Worm (Caenorhabditis elegans) whole organism, L2 larva: ENCODE results near the gene T28H11.7.

Experiments used
- F13H6.1 ChIP-seq: sonication (generic microtip); optimal IDR thresholded peaks from 2 replicates; lab custom pipeline; 2016; ENCODE audit warnings: missing genetic modification characterization, missing compliant biosample characterization
- Y55F3AM.14 ChIP-seq: fragments of 200-800 bp; sonication (Bioruptor generic); optimal IDR thresholded peaks from 2 replicates; lab custom pipeline; 2018; ENCODE audit warnings: mild to moderate bottlenecking, missing genetic modification characterization, missing compliant biosample characterization
- ZK546.5 ChIP-seq: sonication (generic microtip); optimal IDR thresholded peaks from 2 replicates; lab custom pipeline; 2017; ENCODE audit warnings: missing biosample characterization, missing genetic modification characterization
- alr-1 ChIP-seq: fragments of 150-350 bp; optimal IDR thresholded peaks from 2 replicates; lab custom pipeline; 2014; ENCODE audit warnings: missing biosample characterization, missing genetic modification characterization
- aly-2 ChIP-seq: fragments of 150-350 bp; optimal IDR thresholded peaks from 2 replicates; lab custom pipeline; 2014; ENCODE audit warnings: missing biosample characterization, missing genetic modification characterization
- ama-1 ChIP-seq: fragments of 150-350 bp; optimal IDR thresholded peaks from 2 replicates; lab custom pipeline; 2018; ENCODE audit warnings: inconsistent platforms
- blmp-1 ChIP-seq: sonication (generic microtip); optimal IDR thresholded peaks from 2 replicates; lab custom pipeline; 2017; ENCODE audit warnings: missing genetic modification characterization, mild to moderate bottlenecking, missing compliant biosample characterization, antibody characterized with exemption, moderate library complexity; ENCODE audit not compliant: insufficient read depth
- ceh-16 ChIP-seq: fragments of 150-350 bp; optimal IDR thresholded peaks from 2 replicates; lab custom pipeline; 2014; ENCODE audit warnings: missing biosample characterization, missing genetic modification characterization
- dmd-4 ChIP-seq: sonication (generic microtip); optimal IDR thresholded peaks from 2 replicates; lab custom pipeline; 2017; ENCODE audit warnings: missing biosample characterization, missing genetic modification characterization
- egl-27 ChIP-seq: sonication (generic microtip); optimal IDR thresholded peaks from 3 replicates; lab custom pipeline; 2017; ENCODE audit warnings: missing biosample characterization, missing genetic modification reagents, missing genetic modification characterization
- elt-1 ChIP-seq: fragments of 150-350 bp; optimal IDR thresholded peaks from 2 replicates; lab custom pipeline; 2014; ENCODE audit warnings: missing biosample characterization, missing genetic modification characterization
- elt-3 ChIP-seq: sonication (generic microtip); optimal IDR thresholded peaks from 2 replicates; lab custom pipeline; 2017; ENCODE audit warnings: missing biosample characterization, missing genetic modification characterization
- gmeb-1 ChIP-seq: fragments of 150-350 bp; optimal IDR thresholded peaks from 2 replicates; lab custom pipeline; 2014; ENCODE audit warnings: missing biosample characterization, missing genetic modification characterization
- lin-11 ChIP-seq: fragments of 150-350 bp; sonication (generic microtip); optimal IDR thresholded peaks from 2 replicates; lab custom pipeline; 2014; ENCODE audit warnings: missing biosample characterization, missing genetic modification characterization, inconsistent platforms, mixed read lengths
- lin-13 ChIP-seq: fragments of 150-350 bp; optimal IDR thresholded peaks from 2 replicates; lab custom pipeline; 2014; ENCODE audit warnings: missing biosample characterization, missing genetic modification reagents, missing genetic modification characterization
- lin-39 ChIP-seq: fragments of 150-350 bp; optimal IDR thresholded peaks from 2 replicates; lab custom pipeline; 2014; ENCODE audit warnings: missing biosample characterization, missing genetic modification reagents, missing genetic modification characterization
- lsy-2 ChIP-seq, 2 experiments: fragments of 150-350 bp in 1 of 2; sonication (generic microtip) in 1 of 2; optimal IDR thresholded peaks; 2 replicates each; lab custom pipeline; 2014 to 2017; ENCODE audit warnings: missing biosample characterization in 2 of 2, missing genetic modification characterization in 2 of 2
- mbf-1 ChIP-seq: sonication (generic microtip); optimal IDR thresholded peaks from 2 replicates; lab custom pipeline; 2017; ENCODE audit warnings: missing biosample characterization, missing genetic modification characterization
- mdl-1 ChIP-seq, 2 experiments: fragments of 150-350 bp in 1 of 2; sonication (generic microtip) in 1 of 2; optimal IDR thresholded peaks; 2 replicates each; lab custom pipeline; 2017; ENCODE audit warnings: missing biosample characterization in 2 of 2, missing genetic modification characterization in 2 of 2
- nhr-10 ChIP-seq: sonication (generic microtip); optimal IDR thresholded peaks from 2 replicates; lab custom pipeline; 2017; ENCODE audit warnings: missing biosample characterization, missing genetic modification characterization
- nhr-129 ChIP-seq: fragments of 150-350 bp; optimal IDR thresholded peaks from 2 replicates; lab custom pipeline; 2014; ENCODE audit warnings: missing biosample characterization, missing genetic modification characterization
- nhr-23 ChIP-seq: fragments of 150-350 bp; optimal IDR thresholded peaks from 2 replicates; lab custom pipeline; 2014; ENCODE audit warnings: missing biosample characterization, missing genetic modification reagents, missing genetic modification characterization
- peb-1 ChIP-seq: fragments of 150-350 bp; optimal IDR thresholded peaks from 2 replicates; lab custom pipeline; 2014; ENCODE audit warnings: missing biosample characterization, missing genetic modification characterization
- sem-4 ChIP-seq: fragments of 150-350 bp; optimal IDR thresholded peaks from 2 replicates; lab custom pipeline; 2014; ENCODE audit warnings: missing biosample characterization, missing genetic modification reagents, missing genetic modification characterization
- skn-1 ChIP-seq: sonication (generic microtip); optimal IDR thresholded peaks from 2 replicates; lab custom pipeline; 2017; ENCODE audit warnings: missing biosample characterization, missing genetic modification characterization
- sma-3 ChIP-seq: sonication (generic microtip); optimal IDR thresholded peaks from 2 replicates; lab custom pipeline; 2016; ENCODE audit warnings: missing genetic modification reagents, missing genetic modification characterization, missing compliant biosample characterization
- snpc-4 ChIP-seq: fragments of 150-350 bp; optimal IDR thresholded peaks from 2 replicates; lab custom pipeline; 2014; ENCODE audit warnings: missing biosample characterization, missing genetic modification characterization
- unc-39 ChIP-seq: fragments of 150-350 bp; optimal IDR thresholded peaks from 2 replicates; lab custom pipeline; 2014; ENCODE audit warnings: missing biosample characterization, missing genetic modification characterization
- unc-55 ChIP-seq: fragments of 150-350 bp; sonication (generic microtip); optimal IDR thresholded peaks from 3 replicates; lab custom pipeline; 2014; ENCODE audit warnings: missing biosample characterization, missing genetic modification reagents, missing genetic modification characterization
- unc-62 ChIP-seq: fragments of 150-350 bp; optimal IDR thresholded peaks from 2 replicates; lab custom pipeline; 2014; ENCODE audit warnings: missing biosample characterization, missing genetic modification reagents, missing genetic modification characterization
- zag-1 ChIP-seq: fragments of 150-350 bp; optimal IDR thresholded peaks from 2 replicates; lab custom pipeline; 2014; ENCODE audit warnings: missing biosample characterization, missing genetic modification characterization
- ztf-1 ChIP-seq: fragments of 200-800 bp; sonication (Bioruptor generic); conservative IDR thresholded peaks from 2 replicates; pipeline ENCODE4 v1.3.6; 2022; ENCODE audit warnings: missing genetic modification characterization, missing compliant biosample characterization
- ztf-11 ChIP-seq: sonication (generic microtip); optimal IDR thresholded peaks from 2 replicates; lab custom pipeline; 2017; ENCODE audit warnings: missing biosample characterization, missing genetic modification characterization
- ztf-4 ChIP-seq: fragments of 150-350 bp; optimal IDR thresholded peaks from 2 replicates; lab custom pipeline; 2014; ENCODE audit warnings: missing biosample characterization, missing genetic modification characterization

Gene T28H11.7

ce11 chrIV:4977176-4977693 is 39.7 kb downstream of the T28H11.7 start, which contains the start of gene E03H12.5:
E03H12.5 (plus strand) TSS chrIV:4977226.
- TF ChIP-seq ztf-4 (tag; lab: Kevin White, UChicago) (no peak), mdl-1 (tag; optimal IDR thresholded peaks at IDR 0.05; lab: Kevin White, UChicago) (no peak), nhr-10 (tag; lab: Kevin White, UChicago) (no peak), unc-39 (no peak), alr-1 (tag; lab: Kevin White, UChicago) (no peak), sma-3 (GFP tag; lab: Kevin White, UChicago) (no peak), peb-1 (tag; lab: Kevin White, UChicago) (no peak), egl-27 (tag; lab: Kevin White, UChicago) (no peak), ztf-11 (no peak), F13H6.1 (tag; lab: Kevin White, UChicago) (no peak), nhr-23 (tag; lab: Kevin White, UChicago) (no peak), ZK546.5 (tag; lab: Kevin White, UChicago) (no peak), skn-1 (tag; lab: Kevin White, UChicago) (no peak), unc-55 (GFP tag; lab: Kevin White, UChicago) (no peak), sem-4 (tag; lab: Kevin White, UChicago) (no peak), zag-1 (tag; lab: Kevin White, UChicago) (no peak)

ce11 chrIV:4975995-4976394 is 41.0 kb downstream of the T28H11.7 start, which contains the start of gene Y9C9A.16:
Y9C9A.16 (minus strand) TSS chrIV:4976125.
- no peak for TF ChIP-seq unc-55 (GFP tag; lab: Kevin White, UChicago)
- TF ChIP-seq snpc-4 (tag; lab: Kevin White, UChicago), result no peak
- no peak for TF ChIP-seq lin-13 (GFP tag; lab: Kevin White, UChicago)
- TF ChIP-seq mbf-1 (tag; lab: Kevin White, UChicago), result no peak
- TF ChIP-seq lin-11 (tag; lab: Kevin White, UChicago), result no peak
- TF ChIP-seq ZK546.5 (tag; lab: Kevin White, UChicago), result no peak
- no peak for TF ChIP-seq gmeb-1 (tag; lab: Kevin White, UChicago)
- no peak for TF ChIP-seq skn-1 (tag; lab: Kevin White, UChicago)
- no peak for TF ChIP-seq elt-1 (tag; lab: Kevin White, UChicago)
- TF ChIP-seq elt-3 (tag; lab: Kevin White, UChicago), result no peak
- no peak for TF ChIP-seq nhr-10 (tag; lab: Kevin White, UChicago)
- TF ChIP-seq, all 48 proteins: peak for 0

- no peak for TF ChIP-seq skn-1 (tag; lab: Kevin White, UChicago)
- TF ChIP-seq ama-1 (lab: Kevin White, UChicago), result no peak
- TF ChIP-seq unc-39, result no peak
- TF ChIP-seq unc-62 (GFP tag; lab: Kevin White, UChicago), result no peak
- no peak for TF ChIP-seq sem-4 (tag; lab: Kevin White, UChicago)
- TF ChIP-seq dmd-4 (tag; lab: Kevin White, UChicago), result no peak
- TF ChIP-seq nhr-129 (tag; lab: Kevin White, UChicago), result no peak
- no peak for TF ChIP-seq ceh-16
- TF ChIP-seq mdl-1 (tag; optimal IDR thresholded peaks at IDR 0.05; lab: Kevin White, UChicago), result no peak
- no peak for TF ChIP-seq lsy-2 (tag; optimal IDR thresholded peaks at IDR 0.05; lab: Kevin White, UChicago)
- TF ChIP-seq egl-27 (tag; lab: Kevin White, UChicago), result no peak
- no peak for TF ChIP-seq lin-39 (tag; lab: Kevin White, UChicago)
- TF ChIP-seq aly-2 (tag; lab: Kevin White, UChicago), result no peak
- TF ChIP-seq zag-1 (tag; lab: Kevin White, UChicago), result no peak
- TF ChIP-seq alr-1 (tag; lab: Kevin White, UChicago), result no peak
- no peak for TF ChIP-seq Y55F3AM.14
- no peak for TF ChIP-seq ZK546.5 (tag; lab: Kevin White, UChicago)
- TF ChIP-seq ztf-1 (GFP tag; lab: Robert Waterston, UW), result no peak
- TF ChIP-seq blmp-1 (tag; lab: Kevin White, UChicago), result no peak
Measured at ce11 chrIV:4969419-4969818, 47.6 kb downstream of the T28H11.7 start, which contains the start of gene Y9C9A.13. Y9C9A.13 (minus strand) TSS chrIV:4969519.
